Worm (Caenorhabditis elegans): ENCODE measurements around the gene Y97E10AR.3.

ce11 chrV:8017924-8018323, 10.6 kb upstream of the Y97E10AR.3 start:
- TF ChIP-seq med-1 (GFP tag; optimal IDR thresholded peaks at IDR 0.05; ENCODE audit: insufficient read depth) (no peak), T22C8.4 (GFP tag; IDR thresholded peaks at IDR 0.05) (no peak), ref-1 (GFP tag; conservative IDR thresholded peaks at IDR 0.05) (no peak), cog-1 (tag; optimal IDR thresholded peaks at IDR 0.05) (no peak)

Data from whole organism, midembryonic.